Worm (Caenorhabditis elegans) whole organism, dauer: Measurements from ENCODE around the gene lron-4.

Source experiments
- unc-62 ChIP-seq: sonication (generic microtip); optimal IDR thresholded peaks from 2 replicates; lab custom pipeline; 2017; ENCODE audit warnings: missing biosample characterization, missing genetic modification reagents, missing genetic modification characterization

The lron-4 gene

ce11 chrII:8112063-8112462 lies at the start of gene lron-4:
Gene lron-4 (minus strand): TSS chrII:8112163.
- no peak for TF ChIP-seq unc-62 (GFP tag; lab: Kevin White, UChicago)

- TF ChIP-seq unc-62 (GFP tag; lab: Kevin White, UChicago), result no peak
Measured at ce11 chrII:8160916-8161315, 49.0 kb upstream of the lron-4 start.

DNA sequence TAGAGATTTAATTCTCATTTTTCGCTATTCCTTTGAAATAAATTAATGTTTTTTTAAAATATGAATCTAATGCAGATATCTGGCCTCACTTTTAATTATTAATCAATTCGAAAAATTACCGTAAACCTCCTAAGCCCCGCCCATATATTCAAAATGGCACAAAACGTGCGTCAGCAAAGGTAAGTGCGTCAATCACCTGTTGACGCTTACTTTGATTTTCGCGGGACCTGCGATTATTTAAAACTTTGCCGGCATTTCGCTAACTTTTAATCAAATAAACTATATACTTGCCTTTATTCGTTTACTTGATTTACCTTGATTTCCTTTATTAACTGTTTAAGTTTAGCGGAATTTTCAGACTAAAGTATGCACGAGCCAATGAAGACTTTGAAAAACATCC lies 46.0 kb upstream of the lron-4 start, which contains the start of gene pch-2:
TSS of gene pch-2 (plus strand) at position 359 of the 400 bp plus-strand sequence.
- no peak for TF ChIP-seq unc-62 (GFP tag; lab: Kevin White, UChicago)

DNA sequence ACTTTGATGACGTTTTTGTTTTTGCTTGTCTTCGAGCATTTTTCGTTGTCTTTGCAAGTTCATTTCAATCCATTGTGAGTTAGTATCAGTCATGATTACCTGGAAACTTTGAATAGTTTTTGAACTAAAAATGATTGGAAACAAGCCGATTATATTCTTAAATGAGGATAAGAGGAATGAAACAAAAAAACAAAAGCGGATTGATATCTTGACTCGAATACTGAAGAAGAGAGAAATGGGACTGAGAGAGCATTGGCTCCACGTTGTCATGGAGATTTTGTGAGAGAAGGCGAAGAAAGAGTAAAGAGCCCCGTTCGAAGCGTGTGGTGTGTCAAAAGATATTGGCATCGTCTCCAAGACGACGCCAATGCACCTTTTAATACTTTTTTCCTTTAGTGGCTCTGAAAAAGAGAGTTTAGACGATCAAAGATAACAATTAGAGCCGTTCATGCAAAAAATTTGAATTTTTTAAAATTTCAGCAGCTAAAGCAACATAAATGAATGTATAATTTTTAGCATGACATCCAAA lies 44.9 kb upstream of the lron-4 start, which contains the start of the genes tub-1 and tmem-138:
TSS of gene tub-1 (minus strand) at position 101 of the 529 bp plus-strand sequence.
TSS of gene tmem-138 (plus strand) at position 479 of the 529 bp plus-strand sequence.
- no peak for TF ChIP-seq unc-62 (GFP tag; lab: Kevin White, UChicago)

ce11 chrII:8152711-8153325 lies 40.9 kb upstream of the lron-4 start:
- no peak for TF ChIP-seq unc-62 (GFP tag; lab: Kevin White, UChicago)

DNA sequence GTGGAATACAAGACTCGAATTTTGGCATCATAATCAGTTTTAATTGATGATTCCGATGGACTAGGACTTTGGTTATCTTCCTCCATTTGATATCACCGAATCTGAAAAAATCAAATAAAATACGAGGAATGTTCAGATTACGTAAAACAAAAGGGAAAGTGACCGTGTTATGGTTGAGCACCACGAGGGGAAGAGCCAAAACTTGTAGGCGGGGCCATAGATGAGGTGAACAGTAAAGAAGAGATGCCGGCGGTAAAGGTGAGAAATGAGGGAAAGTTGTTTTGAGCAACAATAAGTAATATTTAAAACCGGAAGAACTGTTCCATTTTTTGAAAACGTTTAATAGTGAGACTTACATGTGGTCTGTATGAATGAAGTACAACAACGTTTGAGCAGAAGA lies 38.0 kb upstream of the lron-4 start, which contains the start of gene F10B5.3:
TSS of gene F10B5.3 (minus strand) at position 101 of the 400 bp plus-strand sequence.
- TF ChIP-seq unc-62 (GFP tag; lab: Kevin White, UChicago), result no peak

DNA sequence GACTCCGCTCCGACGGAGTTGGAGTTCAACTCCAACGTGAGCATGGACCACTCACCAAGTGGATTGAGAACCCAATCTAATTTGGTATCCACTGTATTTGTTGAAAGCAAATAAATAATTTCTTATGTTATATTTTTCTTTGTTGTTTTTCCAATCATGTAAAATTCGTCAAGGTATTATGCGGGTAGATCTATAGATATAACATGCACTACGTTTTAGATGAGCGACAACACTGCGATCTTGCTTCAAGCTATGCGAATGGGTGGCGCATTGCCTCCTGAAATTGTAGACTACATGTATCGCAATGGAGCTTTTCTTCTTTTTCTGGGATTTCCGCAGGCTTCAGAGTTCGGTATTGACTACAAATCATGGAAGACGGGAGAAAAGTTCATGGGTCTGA lies 32.6 kb upstream of the lron-4 start, which contains the start of gene F10B5.2:
TSS of gene F10B5.2 (plus strand) at position 220 of the 400 bp plus-strand sequence.
- no peak for TF ChIP-seq unc-62 (GFP tag; lab: Kevin White, UChicago)

DNA sequence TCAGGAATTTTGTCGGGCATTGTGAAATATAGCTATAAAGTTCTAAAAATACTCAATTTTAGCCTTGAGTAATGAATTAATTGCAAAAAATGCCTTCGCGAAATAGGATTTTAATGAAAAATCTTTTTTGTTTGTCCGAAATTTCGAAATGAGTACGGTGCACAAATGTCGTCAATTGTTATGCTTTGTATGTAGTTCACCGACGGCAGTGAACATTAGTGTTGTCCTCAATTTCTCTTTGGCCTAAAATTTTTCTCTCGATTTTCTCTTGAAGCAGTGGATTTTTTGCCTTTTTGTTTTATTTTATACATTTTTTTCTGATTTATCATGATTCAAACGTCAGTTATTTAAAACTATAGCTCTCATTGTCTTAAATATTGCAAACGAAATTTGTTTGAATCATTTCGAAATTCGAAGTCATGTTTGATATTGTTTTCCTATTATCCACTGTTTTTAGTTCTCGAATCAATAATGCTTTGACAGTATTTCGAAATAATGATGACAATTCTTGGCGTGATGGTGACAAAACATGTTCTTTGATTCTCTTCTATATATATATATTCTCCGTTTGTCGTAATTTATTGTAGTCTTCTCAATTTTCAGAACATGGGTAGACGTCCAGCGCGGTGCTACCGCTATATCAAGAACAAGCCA lies 31.4 kb upstream of the lron-4 start, which contains the start of the genes ints-11 and rpl-10:
TSS of gene ints-11 (minus strand) at position 201 of the 654 bp plus-strand sequence.
TSS of gene rpl-10 (plus strand) at position 604 of the 654 bp plus-strand sequence.
- TF ChIP-seq unc-62 (GFP tag; lab: Kevin White, UChicago), result no peak

DNA sequence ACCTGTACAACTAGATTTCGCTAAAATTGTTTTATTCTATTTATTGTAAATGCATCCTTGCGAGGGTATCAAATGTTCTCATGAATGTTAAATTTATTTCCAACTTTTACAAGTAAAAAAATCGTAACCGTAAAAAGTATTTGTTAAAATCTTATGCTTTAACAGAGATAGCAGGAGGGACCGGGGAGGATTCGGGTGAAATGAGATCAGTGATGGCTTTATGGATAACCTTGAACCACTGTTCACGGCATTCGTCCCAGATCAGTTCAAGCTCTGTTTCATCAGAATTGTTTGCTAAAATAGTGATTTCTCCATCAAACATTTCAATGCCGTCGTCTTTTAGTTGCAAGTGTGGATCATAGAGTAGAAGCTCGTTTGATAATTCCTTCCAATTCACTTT lies 29.2 kb upstream of the lron-4 start:
- TF ChIP-seq unc-62 (GFP tag; lab: Kevin White, UChicago), result no peak

ce11 chrII:8138015-8138546 lies 26.1 kb upstream of the lron-4 start, which contains the start of gene cdc-48.2:
Gene cdc-48.2 (plus strand): TSS chrII:8138496.
- TF ChIP-seq unc-62 (GFP tag; lab: Kevin White, UChicago), result no peak

ce11 chrII:8137379-8137778 lies 25.4 kb upstream of the lron-4 start:
- no peak for TF ChIP-seq unc-62 (GFP tag; lab: Kevin White, UChicago)

DNA sequence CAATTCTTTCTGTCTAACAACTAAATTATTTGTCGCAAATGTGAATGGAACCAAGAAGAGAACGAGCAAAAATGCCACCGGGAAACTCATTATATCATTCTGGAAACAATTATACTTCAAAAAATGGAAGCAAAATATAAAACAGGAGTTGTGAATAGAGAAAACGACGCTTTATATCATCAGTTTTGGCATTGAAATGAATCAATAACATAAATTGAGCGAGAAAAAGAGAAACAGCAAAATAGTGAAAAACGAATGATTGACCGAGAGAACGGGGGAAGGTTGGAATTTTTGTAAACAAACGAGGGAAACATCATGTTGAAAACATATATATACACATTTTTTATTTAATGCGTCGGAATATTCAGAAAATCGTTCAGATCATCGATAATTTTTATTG lies 24.9 kb upstream of the lron-4 start, which contains the start of gene ctns-1:
TSS of gene ctns-1 (minus strand) at position 101 of the 400 bp plus-strand sequence.
- no peak for TF ChIP-seq unc-62 (GFP tag; lab: Kevin White, UChicago)

DNA sequence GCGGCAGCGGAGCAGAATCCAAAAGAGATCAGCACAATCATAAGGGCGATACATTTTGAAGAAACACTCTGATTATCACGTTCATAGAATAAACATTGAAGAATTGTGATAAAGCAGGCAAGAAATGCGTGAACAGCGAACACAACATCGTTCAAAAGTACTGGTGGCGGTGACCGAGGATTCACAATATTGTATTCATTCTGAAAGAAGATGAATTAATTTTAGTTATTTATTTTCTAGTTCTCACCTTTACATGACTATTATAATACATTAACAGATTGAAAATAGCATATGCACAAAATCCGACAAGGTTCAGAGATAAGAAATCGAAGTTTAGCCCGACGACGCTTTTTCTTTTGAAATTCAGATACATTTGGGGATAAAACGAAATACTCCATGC lies 24.0 kb upstream of the lron-4 start:
- no peak for TF ChIP-seq unc-62 (GFP tag; lab: Kevin White, UChicago)

- no peak for TF ChIP-seq unc-62 (GFP tag; lab: Kevin White, UChicago)
Measured at ce11 chrII:8131413-8131966, 19.5 kb upstream of the lron-4 start.

DNA sequence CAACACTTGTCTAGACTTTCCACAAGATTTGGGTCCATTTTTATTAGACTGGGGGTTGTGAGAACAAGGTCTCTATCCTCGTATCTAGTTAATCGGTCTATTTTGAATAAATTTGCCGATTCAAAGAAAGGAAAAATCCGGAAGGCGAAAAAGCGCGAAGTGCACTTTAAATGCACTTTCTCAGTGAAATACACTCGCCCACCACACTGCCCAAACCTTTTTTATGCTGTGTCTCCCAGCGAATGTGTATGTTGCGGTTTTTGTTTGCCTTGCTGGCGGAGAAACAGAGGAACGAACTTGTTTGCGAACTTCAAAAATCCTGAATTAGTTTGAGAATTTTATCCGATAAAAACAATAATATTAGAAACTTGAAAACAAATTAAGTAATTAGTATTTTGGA lies 18.8 kb upstream of the lron-4 start:
- no peak for TF ChIP-seq unc-62 (GFP tag; lab: Kevin White, UChicago)
